Worm (Caenorhabditis elegans): Measurements from ENCODE around the gene F58F12.4.

DNA sequence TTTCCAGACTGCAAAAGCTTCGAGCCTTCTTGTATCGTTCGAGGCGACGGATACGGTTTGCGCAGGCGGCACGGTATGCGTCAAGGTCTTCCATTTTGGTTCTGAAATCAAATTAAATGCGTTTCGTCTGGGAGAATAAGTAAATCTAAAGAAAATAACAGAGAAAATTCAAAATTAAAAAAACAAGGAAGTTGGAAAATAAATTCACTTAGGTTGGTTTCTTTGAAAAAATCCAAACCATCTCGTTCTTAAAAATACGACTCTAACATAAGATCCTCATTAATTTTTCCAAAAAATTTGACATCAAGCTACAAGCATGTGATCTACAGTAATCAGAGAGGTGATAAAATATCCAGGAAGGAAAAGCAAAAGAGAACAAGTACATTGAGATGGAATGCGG, 23.6 kb downstream of the F58F12.4 start, which contains the start of gene T25D10.4:
- TF ChIP-seq dao-5 (tag; optimal IDR thresholded peaks at IDR 0.05) (no peak), W03F9.2 (tag; optimal IDR thresholded peaks at IDR 0.05) (no peak)

All from whole organism, L4/young adult.